Worm (Caenorhabditis elegans): Measurements from ENCODE around the gene T04F8.7.

DNA sequence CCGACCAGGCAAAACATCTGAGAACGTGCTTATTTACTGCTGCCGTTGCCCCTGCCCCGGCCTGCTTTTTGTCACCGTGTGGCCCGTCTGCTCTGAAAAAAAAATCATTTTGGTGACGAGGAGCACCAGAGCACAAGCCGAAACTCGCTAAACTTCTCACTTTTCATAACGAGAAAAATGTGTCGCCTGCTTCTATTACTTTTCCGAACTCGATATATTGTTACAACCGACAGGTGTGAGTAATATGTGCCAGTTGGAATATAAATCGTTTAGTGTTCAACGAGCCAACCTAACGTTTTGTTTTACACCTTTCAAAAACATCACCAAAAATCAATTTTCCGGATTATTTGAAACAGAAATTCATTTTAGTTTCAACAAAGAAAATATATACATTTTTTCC lies 43.1 kb downstream of the T04F8.7 start:
- TF ChIP-seq hmg-11 (tag; optimal IDR thresholded peaks at IDR 0.05) (no peak), elt-3 (tag; optimal IDR thresholded peaks at IDR 0.05) (no peak), lin-15B (tag; optimal IDR thresholded peaks at IDR 0.05) (no peak), nhr-11 (tag; optimal IDR thresholded peaks at IDR 0.05) (no peak), pha-4 (tag; optimal IDR thresholded peaks at IDR 0.05) (no peak), unc-62 (GFP tag; optimal IDR thresholded peaks at IDR 0.05) (no peak), nhr-237 (tag; optimal IDR thresholded peaks at IDR 0.05) (no peak), lsy-12 (tag; optimal IDR thresholded peaks at IDR 0.05) (no peak), snpc-4 (tag; optimal IDR thresholded peaks at IDR 0.05) (no peak), skn-1 (tag; optimal IDR thresholded peaks at IDR 0.05) (no peak)

All from whole organism, L3 larva.